Fruit fly (Drosophila melanogaster): ENCODE measurements around the gene CG15764.

DNA sequence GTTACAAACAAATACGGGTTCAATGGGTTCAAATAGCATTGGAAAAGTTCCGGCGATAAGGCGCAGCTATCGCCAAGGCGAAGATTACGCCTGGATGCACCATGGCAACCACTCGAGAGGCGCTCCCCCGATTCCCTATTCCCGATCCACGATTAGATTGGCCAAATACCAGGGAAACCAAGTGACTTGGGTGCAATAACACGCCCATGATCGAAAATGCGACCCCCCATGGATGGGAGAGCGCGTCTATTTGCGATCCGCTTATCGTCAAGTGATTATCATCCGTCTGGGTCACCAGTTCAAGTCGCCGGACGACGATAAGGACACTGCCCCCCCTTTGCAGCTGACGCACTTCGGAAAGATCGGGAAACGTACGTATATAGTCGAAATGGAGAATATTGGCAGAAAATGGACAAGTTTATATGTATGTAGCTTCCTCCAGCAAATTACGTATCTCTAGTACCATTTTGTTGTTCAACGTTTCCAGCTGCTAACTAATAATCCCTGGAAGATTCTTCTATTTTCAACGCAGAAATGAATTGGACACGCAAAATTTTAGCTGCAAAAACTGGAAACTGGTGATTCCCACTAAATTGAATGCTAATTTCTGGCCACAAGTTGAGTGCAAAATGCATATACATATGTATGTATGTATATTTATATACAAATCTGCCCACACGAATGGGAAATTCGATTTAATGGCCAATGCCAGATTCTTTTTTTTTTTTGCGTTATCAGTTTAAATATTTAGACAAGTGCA, 46.3 kb downstream of the CG15764 start:
- TF ChIP-seq Sox102F (GFP tag; optimal IDR thresholded peaks at IDR 0.05) (no peak), Hr39 (GFP tag; optimal IDR thresholded peaks at IDR 0.05) (no peak), CG3032 (tag; optimal IDR thresholded peaks at IDR 0.05) (no peak), Smox (GFP tag; optimal IDR thresholded peaks at IDR 0.05) (no peak), CG11902 (GFP tag; optimal IDR thresholded peaks at IDR 0.05) (no peak), CG4318 (GFP tag; optimal IDR thresholded peaks at IDR 0.05) (no peak), CG15336 (GFP tag; IDR thresholded peaks at IDR 0.05) (no peak), Hr38 (GFP tag; optimal IDR thresholded peaks at IDR 0.05) (no peak), Lpt (GFP tag; optimal IDR thresholded peaks at IDR 0.05) (no peak), esn (GFP tag; optimal IDR thresholded peaks at IDR 0.05) (no peak), dac (GFP tag; optimal IDR thresholded peaks at IDR 0.05) (no peak), Ets96B (tag; optimal IDR thresholded peaks at IDR 0.05) (no peak)

Data from whole organism, prepupa.